Worm (Caenorhabditis elegans): ENCODE data around the gene K11H12.3.

Gene K11H12.3

ce11 chrIV:659585-659984 is 13.7 kb downstream of the K11H12.3 start:
- TF ChIP-seq pes-1 (GFP tag; IDR thresholded peaks at IDR 0.05) (no peak), F13C5.2 (tag; optimal IDR thresholded peaks at IDR 0.05) (no peak), sea-1 (GFP tag; conservative IDR thresholded peaks at IDR 0.05) (no peak), tbx-37 (GFP tag; conservative IDR thresholded peaks at IDR 0.05) (no peak), ceh-13 (GFP tag; optimal IDR thresholded peaks at IDR 0.05) (no peak), ets-7 (tag; optimal IDR thresholded peaks at IDR 0.05) (no peak), hnd-1 (tag; optimal IDR thresholded peaks at IDR 0.05) (no peak), tra-4 (tag; optimal IDR thresholded peaks at IDR 0.05) (no peak), scrt-1 (GFP tag; IDR thresholded peaks at IDR 0.05) (no peak), tbx-11 (GFP tag; IDR thresholded peaks at IDR 0.05) (no peak), hmbx-1 (tag; optimal IDR thresholded peaks at IDR 0.05) (no peak), ama-1 (optimal IDR thresholded peaks at IDR 0.05) (no peak)

- TF ChIP-seq sea-1 (GFP tag; conservative IDR thresholded peaks at IDR 0.05) (no peak), B0310.2 (tag; optimal IDR thresholded peaks at IDR 0.05) (no peak), ceh-36 (tag; optimal IDR thresholded peaks at IDR 0.05) (no peak), hnd-1 (tag; optimal IDR thresholded peaks at IDR 0.05) (no peak), ceh-13 (GFP tag; optimal IDR thresholded peaks at IDR 0.05) (no peak), aly-1 (tag; optimal IDR thresholded peaks at IDR 0.05) (no peak), scrt-1 (GFP tag; IDR thresholded peaks at IDR 0.05) (no peak), pes-1 (GFP tag; IDR thresholded peaks at IDR 0.05) (no peak)
These were observed 14.6 kb downstream of the K11H12.3 start for ce11 chrIV:658497-659177.

- TF ChIP-seq ceh-36 (tag; optimal IDR thresholded peaks at IDR 0.05) (no peak), F13C5.2 (tag; optimal IDR thresholded peaks at IDR 0.05) (no peak), sea-1 (GFP tag; conservative IDR thresholded peaks at IDR 0.05) (no peak; the same call in 1 of the 2 replicates), flt-1 (GFP tag; IDR thresholded peaks at IDR 0.05) (no peak), ama-1 (optimal IDR thresholded peaks at IDR 0.05) (no peak), hmg-4 (GFP tag; optimal IDR thresholded peaks at IDR 0.05) (peak; percentile 62), ets-7 (tag; optimal IDR thresholded peaks at IDR 0.05) (no peak), scrt-1 (GFP tag; IDR thresholded peaks at IDR 0.05) (0 out of 2 replicates have a peak, but pooled peaks have one; percentile 37)
These were observed 15.3 kb downstream of the K11H12.3 start for ce11 chrIV:657932-658331.

ce11 chrIV:657046-657445 is 16.2 kb downstream of the K11H12.3 start:
- TF ChIP-seq hnd-1 (tag; optimal IDR thresholded peaks at IDR 0.05) (no peak), ama-1 (optimal IDR thresholded peaks at IDR 0.05) (no peak), hmbx-1 (tag; optimal IDR thresholded peaks at IDR 0.05) (no peak), aly-1 (tag; optimal IDR thresholded peaks at IDR 0.05) (no peak), ceh-13 (GFP tag; optimal IDR thresholded peaks at IDR 0.05) (no peak), F13C5.2 (tag; optimal IDR thresholded peaks at IDR 0.05) (no peak), B0310.2 (tag; optimal IDR thresholded peaks at IDR 0.05) (no peak), pes-1 (GFP tag; IDR thresholded peaks at IDR 0.05) (no peak), ceh-36 (tag; optimal IDR thresholded peaks at IDR 0.05) (no peak), sea-1 (GFP tag; conservative IDR thresholded peaks at IDR 0.05) (no peak), hmg-4 (GFP tag; optimal IDR thresholded peaks at IDR 0.05) (no peak), ets-7 (tag; optimal IDR thresholded peaks at IDR 0.05) (no peak), scrt-1 (GFP tag; IDR thresholded peaks at IDR 0.05) (no peak), tra-4 (tag; optimal IDR thresholded peaks at IDR 0.05) (no peak), tbx-37 (GFP tag; conservative IDR thresholded peaks at IDR 0.05) (no peak), flt-1 (GFP tag; IDR thresholded peaks at IDR 0.05) (no peak), tbx-11 (GFP tag; IDR thresholded peaks at IDR 0.05) (no peak)

- TF ChIP-seq sea-1 (GFP tag; conservative IDR thresholded peaks at IDR 0.05) (peak; percentile 95), scrt-1 (GFP tag; IDR thresholded peaks at IDR 0.05) (peak; percentile 83), pes-1 (GFP tag; IDR thresholded peaks at IDR 0.05) (peak; percentile 87), hmg-4 (GFP tag; optimal IDR thresholded peaks at IDR 0.05) (peak; percentile 93), flt-1 (GFP tag; IDR thresholded peaks at IDR 0.05) (peak; percentile 92), B0310.2 (tag; optimal IDR thresholded peaks at IDR 0.05) (peak; percentile 66), tra-4 (tag; optimal IDR thresholded peaks at IDR 0.05) (peak; percentile 79), ceh-13 (GFP tag; optimal IDR thresholded peaks at IDR 0.05) (peak; percentile 57), aly-1 (tag; optimal IDR thresholded peaks at IDR 0.05) (no peak), hnd-1 (tag; optimal IDR thresholded peaks at IDR 0.05) (peak; percentile 70), F13C5.2 (tag; optimal IDR thresholded peaks at IDR 0.05) (peak; percentile 99), tbx-11 (GFP tag; IDR thresholded peaks at IDR 0.05) (peak; percentile 77), ets-7 (tag; optimal IDR thresholded peaks at IDR 0.05) (peak; percentile 64), ceh-36 (tag; optimal IDR thresholded peaks at IDR 0.05) (peak; percentile 78), tbx-37 (GFP tag; conservative IDR thresholded peaks at IDR 0.05) (peak; percentile 91), ama-1 (optimal IDR thresholded peaks at IDR 0.05) (no peak), hmbx-1 (tag; optimal IDR thresholded peaks at IDR 0.05) (peak; percentile 64)
These were observed 18.5 kb downstream of the K11H12.3 start, which contains the start of the genes rpl-15 and K11H12.8 for ce11 chrIV:654526-655440. Gene rpl-15 (minus strand): TSS chrIV:654576. Gene K11H12.8 (plus strand): TSS chrIV:655390.

ce11 chrIV:653138-653848 is 20.0 kb downstream of the K11H12.3 start, which contains the start of gene K11H12.1:
Gene K11H12.1 (minus strand): TSS chrIV:653421.
- TF ChIP-seq sea-1 (GFP tag; conservative IDR thresholded peaks at IDR 0.05), result no peak
